Fruit fly (Drosophila melanogaster): ENCODE measurements around the gene Hs3st-B.

The Hs3st-B gene

DNA sequence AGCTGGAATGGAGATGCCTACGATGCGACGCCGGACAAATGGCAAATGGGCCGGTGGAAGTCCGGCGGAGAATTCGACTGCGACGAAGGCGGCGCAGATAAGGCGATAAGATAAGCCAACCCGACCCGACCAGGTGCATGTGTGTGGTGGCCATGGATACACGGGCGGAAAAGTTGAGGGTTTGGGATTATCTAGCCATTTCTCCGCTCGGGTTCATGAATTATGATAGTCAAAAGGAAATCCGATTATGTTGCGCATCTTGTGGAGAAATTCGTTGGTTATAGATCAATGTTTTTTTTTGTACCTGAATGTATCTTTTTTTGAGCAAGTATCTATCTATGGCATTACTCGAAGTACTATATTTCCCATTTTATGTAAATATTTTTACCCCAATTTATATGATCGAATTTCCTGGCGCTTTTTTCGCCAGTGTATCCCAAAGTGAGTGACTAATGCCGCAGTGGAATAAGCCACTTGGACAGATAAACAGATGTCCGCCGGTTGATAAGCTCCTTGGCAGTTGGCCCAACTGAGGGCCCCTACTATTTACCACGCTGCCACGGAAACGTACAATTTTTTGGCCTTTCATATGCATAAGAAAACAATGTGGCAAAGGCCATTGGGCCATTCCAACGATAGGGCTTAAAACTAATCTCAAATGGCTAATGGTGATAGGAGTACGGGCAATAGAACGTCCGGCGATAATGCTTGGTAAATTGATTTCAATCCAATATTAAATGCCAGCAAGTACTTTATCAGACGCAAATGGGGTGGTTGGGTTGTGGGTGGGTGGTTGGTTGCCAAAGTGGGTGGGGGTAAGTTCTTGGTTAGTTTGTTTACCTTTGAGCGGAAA lies 1.0 kb upstream of the Hs3st-B start, which contains the start of gene CG7992 (continued):
- TF ChIP-seq CG10543 (GFP tag; optimal IDR thresholded peaks at IDR 0.05) (peak; percentile 31), bsh (GFP tag; optimal IDR thresholded peaks at IDR 0.05) (peak in 1 of 2 experiments; percentile 39), CG13775 (GFP tag; optimal IDR thresholded peaks at IDR 0.05) (peak; percentile 51), CG9876 (GFP tag; optimal IDR thresholded peaks at IDR 0.05) (peak; percentile 10), CG6254 (GFP tag; optimal IDR thresholded peaks at IDR 0.05) (no peak), CG4282 (GFP tag; optimal IDR thresholded peaks at IDR 0.05) (no peak), CG12236 (GFP tag; optimal IDR thresholded peaks at IDR 0.05) (peak; percentile 1), Lim3 (GFP tag; IDR thresholded peaks at IDR 0.05) (no peak), Xbp1 (GFP tag; optimal IDR thresholded peaks at IDR 0.05) (peak; percentile 54), Usf (GFP tag; optimal IDR thresholded peaks at IDR 0.05) (peak; percentile 10), CG14014 (GFP tag; IDR thresholded peaks at IDR 0.05) (0 out of 2 replicates have a peak, but pooled peaks have one; percentile 15), CG5180 (GFP tag; optimal IDR thresholded peaks at IDR 0.05) (peak; percentile 51), knrl (GFP tag; IDR thresholded peaks at IDR 0.05; ENCODE audit: partially characterized antibody) (no peak), CG8924 (tag; optimal IDR thresholded peaks at IDR 0.05) (peak; percentile 47), CG7372 (GFP tag; IDR thresholded peaks at IDR 0.05) (no peak), CG3065 (GFP tag; optimal IDR thresholded peaks at IDR 0.05) (no peak), CG10147 (GFP tag; optimal IDR thresholded peaks at IDR 0.05) (no peak), HLH3B (GFP tag; IDR thresholded peaks at IDR 0.05) (peak; percentile 45; the same call in 1 of the 2 replicates), CG16815 (GFP tag; optimal IDR thresholded peaks at IDR 0.05) (peak; percentile 36), Eip74EF (GFP tag; optimal IDR thresholded peaks at IDR 0.05) (no peak), pros (GFP tag; optimal IDR thresholded peaks at IDR 0.05) (peak; percentile 40), CG10654 (GFP tag; optimal IDR thresholded peaks at IDR 0.05) (peak; percentile 21), CG2712 (tag; optimal IDR thresholded peaks at IDR 0.05) (peak; percentile 36), usp (GFP tag; optimal IDR thresholded peaks at IDR 0.05) (no peak), CG14667 (GFP tag; IDR thresholded peaks at IDR 0.05) (no peak), CG7786 (GFP tag; optimal IDR thresholded peaks at IDR 0.05) (peak; percentile 67), CG2678 (tag; optimal IDR thresholded peaks at IDR 0.05) (peak; percentile 83), CG8290 (GFP tag; optimal IDR thresholded peaks at IDR 0.05) (no peak), CG8290 (tag; optimal IDR thresholded peaks at IDR 0.05) (no peak), Hr39 (optimal IDR thresholded peaks at IDR 0.05) (no peak), zf30C (GFP tag; optimal IDR thresholded peaks at IDR 0.05) (peak; percentile 73), CG30403 (GFP tag; optimal IDR thresholded peaks at IDR 0.05) (peak; percentile 70), tna (GFP tag; IDR thresholded peaks at IDR 0.05; ENCODE audit: partially characterized antibody) (no peak), CG6791 (GFP tag; IDR thresholded peaks at IDR 0.05; ENCODE audit: partially characterized antibody) (no peak), Sry-δ (GFP tag; optimal IDR thresholded peaks at IDR 0.05) (peak; percentile 15), CG14710 (tag; optimal IDR thresholded peaks at IDR 0.05) (peak; percentile 1), CG1529 (GFP tag; optimal IDR thresholded peaks at IDR 0.05) (no peak), Antp (GFP tag; optimal IDR thresholded peaks at IDR 0.05) (peak; percentile 45), chn (GFP tag; optimal IDR thresholded peaks at IDR 0.05) (no peak), CG18262 (tag; optimal IDR thresholded peaks at IDR 0.05) (peak; percentile 45), CG6813 (GFP tag; optimal IDR thresholded peaks at IDR 0.05) (peak; percentile 16), CG6765 (GFP tag; optimal IDR thresholded peaks at IDR 0.05) (peak; percentile 51), trem (tag; optimal IDR thresholded peaks at IDR 0.05) (no peak), cato (GFP tag; optimal IDR thresholded peaks at IDR 0.05; ENCODE audit: borderline replicate concordance) (no peak), CG10366 (GFP tag; IDR thresholded peaks at IDR 0.05) (peak; percentile 23; the same call in 1 of the 2 replicates), CG2116 (GFP tag; optimal IDR thresholded peaks at IDR 0.05) (peak; percentile 13), hkb (optimal IDR thresholded peaks at IDR 0.05) (no peak), hkb (GFP tag; IDR thresholded peaks at IDR 0.05) (peak; percentile 58; the same call in 1 of the 2 replicates), ash1 (GFP tag; optimal IDR thresholded peaks at IDR 0.05) (no peak)
